Comparison of ENCODE assay signal across 1 fruit fly cellular context in the genomic region with DNA sequence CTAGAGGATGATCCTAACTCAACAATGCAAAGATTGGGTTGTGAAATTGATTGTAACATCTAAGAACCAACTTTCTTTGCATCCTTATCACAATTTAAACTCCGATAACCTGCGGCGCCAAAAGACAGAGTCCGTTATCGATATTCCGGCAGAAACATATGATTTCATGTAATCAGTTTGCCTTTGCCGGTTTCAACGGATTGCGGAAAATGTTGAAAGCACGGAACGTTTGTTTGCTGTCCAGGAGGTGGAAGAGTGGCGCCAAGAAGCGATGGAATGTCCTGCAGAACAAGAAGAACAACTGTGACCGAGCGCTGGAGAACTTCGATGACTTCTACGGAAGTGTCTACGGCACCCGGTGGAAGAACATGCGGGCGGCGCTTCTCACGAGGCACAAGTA.
TF ChIP-seq lines count a peak whose summit lies in the region.

No protein-coding gene starts in this region.

TF ChIP-seq in whole organism, embryonic, 481 proteins besides CTCF, POLR2A, EP300 and RAD21 (continued from another document):
- TF ChIP-seq chinmo (GFP tag; IDR thresholded peaks at IDR 0.05; lab: Robert Waterston, UW; ENCODE audit: partially characterized antibody) (0 out of 4 replicates have a peak, but pooled peaks have one; percentile 58), CG2129 (GFP tag; IDR thresholded peaks at IDR 0.05; lab: Robert Waterston, UW; ENCODE audit: partially characterized antibody) (0 out of 2 replicates have a peak, but pooled peaks have one; percentile 19), Dll (GFP tag; IDR thresholded peaks at IDR 0.05; lab: Robert Waterston, UW; ENCODE audit: partially characterized antibody) (peak; percentile 72), unc-4 (GFP tag; IDR thresholded peaks at IDR 0.05; lab: Robert Waterston, UW; ENCODE audit: partially characterized antibody) (peak; percentile 64), CG8089 (GFP tag; optimal IDR thresholded peaks at IDR 0.05; lab: Kevin White, UChicago) (no peak), pzg (GFP tag; optimal IDR thresholded peaks at IDR 0.05; lab: Kevin White, UChicago) (peak; percentile 30), CG14050 (GFP tag; IDR thresholded peaks at IDR 0.05; lab: Robert Waterston, UW) (no peak), crp (GFP tag; optimal IDR thresholded peaks at IDR 0.05; lab: Kevin White, UChicago) (peak in 1 of 2 experiments; percentile 83), chn (GFP tag; optimal IDR thresholded peaks at IDR 0.05; lab: Kevin White, UChicago) (no peak), Dp (GFP tag; optimal IDR thresholded peaks at IDR 0.05; lab: Kevin White, UChicago) (peak; percentile 87), NFAT (GFP tag; IDR thresholded peaks at IDR 0.05; lab: Robert Waterston, UW) (no peak), CG14860 (GFP tag; IDR thresholded peaks at IDR 0.05; lab: Robert Waterston, UW; ENCODE audit: partially characterized antibody) (peak; percentile 59; the same call in 2 of the 3 replicates), CG8290 (GFP tag; optimal IDR thresholded peaks at IDR 0.05; lab: Kevin White, UChicago) (no peak), CG8290 (tag; optimal IDR thresholded peaks at IDR 0.05; lab: Kevin White, UChicago) (no peak), Doc3 (GFP tag; IDR thresholded peaks at IDR 0.05; lab: Robert Waterston, UW; ENCODE audit: partially characterized antibody) (peak; percentile 44; the same call in 2 of the 3 replicates), CG5245 (GFP tag; optimal IDR thresholded peaks at IDR 0.05; lab: Kevin White, UChicago) (no peak), lab (GFP tag; optimal IDR thresholded peaks at IDR 0.05; lab: Kevin White, UChicago) (no peak), CG32767 (GFP tag; IDR thresholded peaks at IDR 0.05; lab: Robert Waterston, UW) (no peak), zen2 (GFP tag; IDR thresholded peaks at IDR 0.05; lab: Robert Waterston, UW; ENCODE audit: partially characterized antibody) (peak; percentile 86), CG15601 (tag; optimal IDR thresholded peaks at IDR 0.05; lab: Kevin White, UChicago) (peak; percentile 19), tna (GFP tag; IDR thresholded peaks at IDR 0.05; lab: Robert Waterston, UW; ENCODE audit: partially characterized antibody) (peak; percentile 50; the same call in 1 of the 2 replicates), BtbVII (GFP tag; optimal IDR thresholded peaks at IDR 0.05; lab: Kevin White, UChicago) (no peak), CG10431 (GFP tag; optimal IDR thresholded peaks at IDR 0.05; lab: Kevin White, UChicago) (peak; percentile 46), pnt (GFP tag; optimal IDR thresholded peaks at IDR 0.05; lab: Kevin White, UChicago) (no peak), CG34224 (GFP tag; IDR thresholded peaks at IDR 0.05; lab: Robert Waterston, UW; ENCODE audit: partially characterized antibody) (peak; percentile 72), sna (GFP tag; IDR thresholded peaks at IDR 0.05; lab: Robert Waterston, UW; ENCODE audit: partially characterized antibody) (peak; percentile 53), hb (GFP tag; IDR thresholded peaks at IDR 0.05; lab: Robert Waterston, UW; ENCODE audit: partially characterized antibody) (peak; percentile 65; the same call in 1 of the 3 replicates), org-1 (GFP tag; optimal IDR thresholded peaks at IDR 0.05; lab: Kevin White, UChicago) (no peak), br (optimal IDR thresholded peaks at IDR 0.05; lab: Kevin White, UChicago) (no peak), ato (GFP tag; IDR thresholded peaks at IDR 0.05; lab: Robert Waterston, UW; ENCODE audit: partially characterized antibody) (peak; percentile 31; the same call in 1 of the 2 replicates)
